Worm (Caenorhabditis elegans): ENCODE data around the gene C06G4.4.
"Not testable (repeated sequence)": the region's sequence is repeated elsewhere in the genome, so short reads cannot be mapped to it uniquely, and the experiment has no call there.

DNA sequence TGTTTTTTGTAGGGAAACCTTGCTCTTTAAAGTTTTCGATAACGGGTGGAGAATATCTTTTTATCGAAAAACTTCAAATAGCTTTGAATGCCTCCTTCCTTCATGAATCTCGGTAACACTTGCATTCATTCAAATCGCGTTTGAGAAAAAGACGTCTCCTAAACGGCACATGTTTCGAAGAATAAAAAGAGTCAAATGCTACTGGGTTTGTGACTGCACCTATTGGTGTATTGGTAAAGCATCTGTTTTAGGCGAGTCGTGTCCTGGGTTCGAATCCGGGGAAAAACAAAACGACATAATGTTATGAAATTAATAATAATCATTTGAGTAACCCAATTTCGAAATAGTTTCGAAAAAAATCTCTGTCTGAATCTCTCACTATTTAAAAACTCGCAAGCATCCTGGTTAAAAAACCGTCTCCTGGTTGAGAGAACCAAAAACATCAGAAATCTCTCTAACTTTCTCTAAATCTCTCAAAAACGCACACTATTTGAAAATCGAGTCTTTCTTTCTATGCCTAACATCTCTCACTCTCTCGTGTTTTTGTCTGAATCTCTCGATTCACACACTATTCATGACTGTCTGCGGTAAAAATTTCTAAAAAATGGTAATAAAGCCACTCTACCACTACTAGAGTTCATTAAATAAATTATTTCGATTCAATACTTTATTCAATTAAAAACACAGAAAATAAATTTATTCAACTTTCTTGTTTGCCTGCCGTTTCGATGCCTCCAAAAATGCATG is 11.5 kb downstream of the C06G4.4 start:
- TF ChIP-seq attf-4, unc-39, mdl-1, lir-3 (tag; optimal IDR thresholded peaks at IDR 0.05): not testable (repeated sequence)

Data from whole organism, L4 larva.